Fruit fly (Drosophila melanogaster) whole organism, embryonic: ENCODE data around the gene CG3078.

Source experiments
- Abd-B ChIP-seq: fragments of 200-800 bp; sonication (Bioruptor generic); optimal IDR thresholded peaks from 2 replicates; lab custom pipeline; 2018; ENCODE audit warnings: missing biosample characterization, mild to moderate bottlenecking, missing genetic modification characterization, moderate library complexity
- Aef1 ChIP-seq: fragments of 200-800 bp; sonication (Bioruptor generic); IDR thresholded peaks from 3 replicates; pipeline ENCODE4 v1.3.6; 2022; ENCODE audit warnings: missing biosample characterization, missing genetic modification characterization
- BEAF-32 ChIP-seq: fragments of 200-800 bp; sonication (Bioruptor generic); optimal IDR thresholded peaks from 3 replicates; lab custom pipeline; 2017; ENCODE audit warnings: missing biosample characterization, missing genetic modification characterization, mild to moderate bottlenecking, moderate library complexity, missing genetic modification reagents
- CG10147 ChIP-seq: fragments of 200-800 bp; sonication (Bioruptor generic); optimal IDR thresholded peaks from 2 replicates; lab custom pipeline; 2019; ENCODE audit warnings: missing biosample characterization, mild to moderate bottlenecking, missing genetic modification characterization, moderate library complexity
- CG11085 ChIP-seq: fragments of 200-800 bp; sonication (Bioruptor generic); IDR thresholded peaks from 2 replicates; pipeline ENCODE4 v1.3.6; 2022; ENCODE audit warnings: missing biosample characterization, missing genetic modification characterization
- CG12299 ChIP-seq: fragments of 200-800 bp; sonication (Bioruptor generic); optimal IDR thresholded peaks from 2 replicates; lab custom pipeline; 2018; ENCODE audit warnings: missing biosample characterization, mild to moderate bottlenecking, missing genetic modification characterization
- CG1233 ChIP-seq: fragments of 200-800 bp; sonication (Bioruptor generic); optimal IDR thresholded peaks from 4 replicates; lab custom pipeline; 2018; ENCODE audit warnings: missing biosample characterization, mild to moderate bottlenecking, missing genetic modification characterization
- CG15011 ChIP-seq: fragments of 200-800 bp; sonication (Bioruptor generic); optimal IDR thresholded peaks from 3 replicates; lab custom pipeline; 2018; ENCODE audit warnings: missing biosample characterization, mild to moderate bottlenecking, missing genetic modification characterization
- CG15479 ChIP-seq: fragments of 200-800 bp; sonication (Bioruptor generic); optimal IDR thresholded peaks from 3 replicates; lab custom pipeline; 2019; ENCODE audit warnings: missing biosample characterization, mild to moderate bottlenecking, missing genetic modification characterization, moderate library complexity
- CG16779 ChIP-seq: fragments of 200-800 bp; sonication (Bioruptor generic); IDR thresholded peaks from 2 replicates; pipeline ENCODE4 v1.3.6; 2022; ENCODE audit warnings: missing biosample characterization, missing genetic modification characterization
- CG16815 ChIP-seq: fragments of 200-800 bp; sonication (Bioruptor generic); optimal IDR thresholded peaks from 3 replicates; lab custom pipeline; 2017; ENCODE audit warnings: missing biosample characterization, mild to moderate bottlenecking, missing genetic modification characterization
- CG17361 ChIP-seq: fragments of 200-800 bp; sonication (Bioruptor generic); IDR thresholded peaks from 3 replicates; pipeline ENCODE4 v1.3.6; 2022; ENCODE audit warnings: missing biosample characterization, missing genetic modification characterization
- CG17385 ChIP-seq: fragments of 200-800 bp; sonication (Bioruptor generic); optimal IDR thresholded peaks from 3 replicates; lab custom pipeline; 2018; ENCODE audit warnings: missing biosample characterization, mild to moderate bottlenecking, missing genetic modification characterization
- CG1792 ChIP-seq: fragments of 200-800 bp; sonication (Bioruptor generic); optimal IDR thresholded peaks from 2 replicates; lab custom pipeline; 2016; ENCODE audit warnings: missing biosample characterization, missing genetic modification characterization
- CG2889 ChIP-seq: fragments of 200-800 bp; sonication (Bioruptor generic); IDR thresholded peaks from 3 replicates; pipeline ENCODE4 v1.3.6; 2022; ENCODE audit warnings: missing biosample characterization, missing genetic modification characterization
- CG6272 ChIP-seq: fragments of 200-800 bp; sonication (Bioruptor generic); IDR thresholded peaks from 2 replicates; pipeline ENCODE4 v1.3.6; 2022; ENCODE audit warnings: missing biosample characterization, missing genetic modification characterization
- CG6791 ChIP-seq: fragments of 200-800 bp; sonication (Bioruptor generic); IDR thresholded peaks from 3 replicates; pipeline ENCODE4 v1.3.6; 2022; ENCODE audit warnings: missing biosample characterization, missing genetic modification characterization; ENCODE audit not compliant: partially characterized antibody
- CG7963 ChIP-seq: fragments of 200-800 bp; sonication (Bioruptor generic); IDR thresholded peaks from 3 replicates; pipeline ENCODE4 v1.3.6; 2022; ENCODE audit warnings: missing biosample characterization, missing genetic modification characterization; ENCODE audit not compliant: partially characterized antibody
- CG9817 ChIP-seq: fragments of 200-800 bp; sonication (Bioruptor generic); optimal IDR thresholded peaks from 2 replicates; lab custom pipeline; 2018; ENCODE audit warnings: missing biosample characterization, mild to moderate bottlenecking, missing genetic modification characterization, moderate library complexity
- CG9932 ChIP-seq: fragments of 200-800 bp; sonication (Bioruptor generic); IDR thresholded peaks from 2 replicates; pipeline ENCODE4 v1.3.6; 2022; ENCODE audit warnings: missing biosample characterization, missing genetic modification characterization
- Doc3 ChIP-seq: fragments of 200-800 bp; sonication (Bioruptor generic); IDR thresholded peaks from 3 replicates; pipeline ENCODE4 v1.3.6; 2022; ENCODE audit warnings: missing biosample characterization, missing genetic modification characterization; ENCODE audit not compliant: partially characterized antibody
- Ets65A ChIP-seq: fragments of 200-800 bp; sonication (Bioruptor generic); peaks from one replicate; lab custom pipeline; 2016; ENCODE audit warnings: missing biosample characterization, missing genetic modification characterization
- HLH3B ChIP-seq: fragments of 200-800 bp; sonication (Bioruptor generic); IDR thresholded peaks from 2 replicates; pipeline ENCODE4 v1.3.6; 2022; ENCODE audit warnings: missing biosample characterization, missing genetic modification characterization
- Hr39 ChIP-seq: fragments of >200 bp; optimal IDR thresholded peaks from 2 replicates; lab custom pipeline; 2017
- Hr78 ChIP-seq, 2 experiments: fragments of 200-800 bp in 1 of 2; fragments of >200 bp in 1 of 2; sonication (Bioruptor generic) in 1 of 2; optimal IDR thresholded peaks; 2 replicates each; lab custom pipeline; 2017 to 2019; ENCODE audit warnings: missing biosample characterization in 2 of 2, missing genetic modification characterization in 2 of 2, mild to moderate bottlenecking in 1 of 2, moderate library complexity in 1 of 2
- NK7.1 ChIP-seq: fragments of 200-800 bp; sonication (Bioruptor generic); optimal IDR thresholded peaks from 3 replicates; lab custom pipeline; 2016; ENCODE audit warnings: missing biosample characterization, missing genetic modification characterization
- NfI ChIP-seq: fragments of 200-800 bp; sonication (Bioruptor generic); optimal IDR thresholded peaks from 3 replicates; lab custom pipeline; 2018; ENCODE audit warnings: missing biosample characterization, mild to moderate bottlenecking, missing genetic modification characterization, moderate library complexity
- Poxn ChIP-seq: fragments of 200-800 bp; sonication (Bioruptor generic); IDR thresholded peaks from 2 replicates; pipeline ENCODE4 v1.3.6; 2022; ENCODE audit warnings: missing biosample characterization, missing genetic modification characterization
- Six4 ChIP-seq: fragments of 200-800 bp; sonication (Bioruptor generic); optimal IDR thresholded peaks from 2 replicates; lab custom pipeline; 2016; ENCODE audit warnings: missing biosample characterization, missing genetic modification characterization
- Xrp1 ChIP-seq: fragments of 200-800 bp; sonication (Bioruptor generic); IDR thresholded peaks from 2 replicates; pipeline ENCODE4 v1.3.6; 2022; ENCODE audit warnings: missing biosample characterization, missing genetic modification characterization
- ash1 ChIP-seq: fragments of 200-800 bp; sonication (Bioruptor generic); optimal IDR thresholded peaks from 2 replicates; lab custom pipeline; 2018; ENCODE audit warnings: missing biosample characterization, mild to moderate bottlenecking, missing genetic modification characterization
- cg ChIP-seq: fragments of 200-800 bp; sonication (Bioruptor generic); optimal IDR thresholded peaks from 3 replicates; lab custom pipeline; 2019; ENCODE audit warnings: missing biosample characterization, mild to moderate bottlenecking, missing genetic modification characterization, moderate library complexity
- chinmo ChIP-seq: fragments of 200-800 bp; sonication (Bioruptor generic); IDR thresholded peaks from 4 replicates; pipeline ENCODE4 v1.3.6; 2022; ENCODE audit warnings: missing biosample characterization, missing genetic modification characterization; ENCODE audit not compliant: partially characterized antibody
- crol ChIP-seq: fragments of 200-800 bp; sonication (Bioruptor generic); IDR thresholded peaks from 2 replicates; pipeline ENCODE4 v1.3.6; 2022; ENCODE audit warnings: missing biosample characterization, missing genetic modification characterization
- dan ChIP-seq: fragments of 200-800 bp; sonication (Bioruptor generic); IDR thresholded peaks from 2 replicates; pipeline ENCODE4 v1.3.6; 2022; ENCODE audit warnings: missing biosample characterization, missing genetic modification characterization
- exex ChIP-seq: fragments of 200-800 bp; sonication (Bioruptor generic); optimal IDR thresholded peaks from 4 replicates; lab custom pipeline; 2018; ENCODE audit warnings: missing biosample characterization, mild to moderate bottlenecking, missing genetic modification characterization, moderate library complexity
- ftz-f1 ChIP-seq: fragments of 200-800 bp; sonication (Bioruptor generic); optimal IDR thresholded peaks from 2 replicates; lab custom pipeline; 2016; ENCODE audit warnings: missing biosample characterization, missing genetic modification characterization
- insv ChIP-seq, 2 experiments: fragments of 200-800 bp; sonication (Bioruptor generic); optimal IDR thresholded peaks; 3 replicates each; lab custom pipeline; 2016 to 2018; ENCODE audit warnings: missing biosample characterization in 2 of 2, missing genetic modification characterization in 2 of 2
- kay ChIP-seq: fragments of 200-800 bp; sonication (Bioruptor generic); optimal IDR thresholded peaks from 2 replicates; lab custom pipeline; 2016; ENCODE audit warnings: missing biosample characterization, missing genetic modification characterization
- oc ChIP-seq: fragments of 200-800 bp; sonication (Bioruptor generic); optimal IDR thresholded peaks from 2 replicates; lab custom pipeline; 2018; ENCODE audit warnings: missing biosample characterization, mild to moderate bottlenecking, missing genetic modification characterization, moderate library complexity
- odd ChIP-seq: fragments of 200-800 bp; sonication (Bioruptor generic); optimal IDR thresholded peaks from 2 replicates; lab custom pipeline; 2017; ENCODE audit warnings: missing biosample characterization, mild to moderate bottlenecking, missing genetic modification characterization
- otp ChIP-seq: fragments of 200-800 bp; sonication (Bioruptor generic); IDR thresholded peaks from 3 replicates; pipeline ENCODE4, ENCODE4 v1.3.6; 2022; ENCODE audit warnings: missing biosample characterization, missing genetic modification characterization
- p53 ChIP-seq: fragments of 200-800 bp; sonication (Bioruptor generic); optimal IDR thresholded peaks from 2 replicates; lab custom pipeline; 2016; ENCODE audit warnings: missing biosample characterization, missing genetic modification characterization
- pan ChIP-seq, 4 experiments: fragments of >200 bp in 3 of 4; fragments of 200-800 bp in 1 of 4; sonication (Bioruptor generic) in 1 of 4; optimal IDR thresholded peaks in 3 of 4; IDR thresholded peaks in 1 of 4; 2 replicates each; pipeline versions ENCODE4 v1.3.6 to Lab custom; 2017 to 2022; ENCODE audit warnings: missing biosample characterization in 2 of 4, missing genetic modification characterization in 2 of 4, mixed read lengths in 1 of 4
- pho ChIP-seq: fragments of 200-800 bp; sonication (Bioruptor generic); optimal IDR thresholded peaks from 2 replicates; lab custom pipeline; 2016; ENCODE audit warnings: missing biosample characterization, missing genetic modification characterization
- row ChIP-seq: fragments of 200-800 bp; sonication (Bioruptor generic); IDR thresholded peaks from 3 replicates; pipeline ENCODE4 v1.3.6; 2022; ENCODE audit warnings: missing biosample characterization, missing genetic modification characterization
- tll ChIP-seq, 2 experiments: fragments of 200-800 bp in 1 of 2; fragments of >200 bp in 1 of 2; sonication (Bioruptor generic) in 1 of 2; optimal IDR thresholded peaks; 2 replicates each; lab custom pipeline; 2017 to 2019; ENCODE audit warnings: missing biosample characterization in 2 of 2, missing genetic modification characterization in 2 of 2, mild to moderate bottlenecking in 1 of 2, moderate library complexity in 1 of 2
- yki ChIP-seq: fragments of >200 bp; optimal IDR thresholded peaks from 3 replicates; lab custom pipeline; 2018

Gene CG3078

dm6 chrX:2297428-2298200 lies 38.0 kb upstream of the CG3078 start (continued):
- TF ChIP-seq exex (tag; lab: Kevin White, UChicago) (peak; percentile 89), CG12299 (tag; lab: Kevin White, UChicago) (peak; percentile 97), crol (GFP tag; lab: Robert Waterston, UW) (peak; percentile 98), CG11085 (GFP tag; lab: Robert Waterston, UW) (peak; percentile 94), NK7.1 (GFP tag; lab: Kevin White, UChicago) (peak; percentile 97), Aef1 (peak; percentile 99), insv (GFP tag; optimal IDR thresholded peaks at IDR 0.05; lab: Kevin White, UChicago) (peak; percentile 53 to 61), kay (peak; percentile 97), CG1233 (GFP tag; lab: Kevin White, UChicago) (peak; percentile 97), ash1 (GFP tag; lab: Kevin White, UChicago) (peak; percentile 92), Abd-B (GFP tag; lab: Kevin White, UChicago) (peak; percentile 98), CG1792 (GFP tag; lab: Kevin White, UChicago) (peak; percentile 98), Doc3 (GFP tag; lab: Robert Waterston, UW) (no peak), Ets65A (peak; percentile 100), CG6272 (peak; percentile 96), otp (GFP tag; lab: Robert Waterston, UW) (peak; percentile 99), CG16779 (GFP tag; lab: Robert Waterston, UW) (peak; percentile 95), CG9932 (peak; percentile 96), CG16815 (peak; percentile 97), p53 (GFP tag; lab: Kevin White, UChicago) (peak; percentile 98), cg (GFP tag; lab: Kevin White, UChicago) (peak; percentile 8), dan (peak; percentile 91), pan (optimal IDR thresholded peaks at IDR 0.05; lab: Kevin White, UChicago) (no peak), pan (GFP tag; optimal IDR thresholded peaks at IDR 0.05 in 1 of 2, IDR thresholded peaks at IDR 0.05 in 1 of 2) (peak in 1 of 2 experiments; percentile 98), CG7963 (GFP tag; lab: Robert Waterston, UW) (no peak), CG17361 (peak; percentile 97), oc (peak; percentile 99), Six4 (GFP tag; lab: Kevin White, UChicago) (peak; percentile 99), NfI (GFP tag; lab: Kevin White, UChicago) (peak; percentile 99), HLH3B (peak; percentile 99), tll (GFP tag; optimal IDR thresholded peaks at IDR 0.05; lab: Kevin White, UChicago) (peak in 1 of 2 experiments; percentile 25), CG17385 (GFP tag; lab: Kevin White, UChicago) (peak; percentile 97), BEAF-32 (GFP tag; lab: Kevin White, UChicago) (peak; percentile 17), CG10147 (peak; percentile 97), row (GFP tag; lab: Robert Waterston, UW) (peak; percentile 99), Poxn (GFP tag; lab: Robert Waterston, UW) (peak; percentile 89), CG15479 (peak; percentile 20), chinmo (0 out of 4 replicates have a peak, but pooled peaks have one; percentile 53), yki (lab: Kevin White, UChicago) (no peak), odd (peak; percentile 98), CG9817 (tag; lab: Kevin White, UChicago) (peak; percentile 98), Xrp1 (GFP tag; lab: Robert Waterston, UW) (peak; percentile 98), pho (peak; percentile 97), ftz-f1 (GFP tag; lab: Kevin White, UChicago) (peak; percentile 95), Hr78 (GFP tag; optimal IDR thresholded peaks at IDR 0.05; lab: Kevin White, UChicago) (peak in 1 of 2 experiments; percentile 94), Hr39 (no peak), CG15011 (GFP tag; lab: Kevin White, UChicago) (peak; percentile 96), CG6791 (GFP tag; lab: Robert Waterston, UW) (no peak), CG2889 (GFP tag; lab: Robert Waterston, UW) (peak; percentile 97)
